Worm (Caenorhabditis elegans): ENCODE results near the gene lys-6.
A peak's percentile ranks its signal among the peaks of the same experiment; 100 is the strongest.

The lys-6 gene

DNA sequence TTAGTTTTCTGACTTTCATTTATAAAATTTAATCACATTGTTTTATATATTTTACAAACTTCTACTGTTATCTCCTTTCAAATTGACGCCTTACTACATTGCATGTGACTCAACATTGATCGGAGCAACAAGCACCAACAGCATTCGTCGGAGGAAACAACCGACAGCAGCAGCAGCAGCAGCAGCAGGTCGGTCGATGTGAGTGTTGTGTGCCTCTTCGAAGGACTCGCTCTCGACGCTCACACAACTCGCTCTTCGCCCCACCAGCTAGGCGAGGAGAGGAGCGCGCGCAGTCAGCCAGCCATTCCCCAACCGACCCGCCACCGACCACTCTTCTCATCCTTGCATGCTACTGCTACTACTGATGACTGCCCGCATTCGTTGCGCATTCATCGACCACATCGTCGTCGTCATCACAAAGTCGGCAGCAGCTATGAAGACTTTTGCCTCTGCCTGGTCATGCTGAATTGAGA lies 43.8 kb downstream of the lys-6 start, which contains the start of gene F12F6.1:
TSS of gene F12F6.1 (plus strand) at position 51 of the 473 bp plus-strand sequence.
- TF ChIP-seq hmg-4 (GFP tag; optimal IDR thresholded peaks at IDR 0.05) (peak; percentile 81), scrt-1 (GFP tag; IDR thresholded peaks at IDR 0.05) (no peak), hmbx-1 (tag; optimal IDR thresholded peaks at IDR 0.05) (no peak), ets-7 (tag; optimal IDR thresholded peaks at IDR 0.05) (no peak), sea-1 (GFP tag; conservative IDR thresholded peaks at IDR 0.05) (0 out of 2 replicates have a peak, but pooled peaks have one; percentile 46), B0310.2 (tag; optimal IDR thresholded peaks at IDR 0.05) (no peak), flt-1 (GFP tag; IDR thresholded peaks at IDR 0.05) (no peak), aly-1 (tag; optimal IDR thresholded peaks at IDR 0.05) (no peak), pes-1 (GFP tag; IDR thresholded peaks at IDR 0.05) (no peak), ama-1 (optimal IDR thresholded peaks at IDR 0.05) (no peak), ceh-13 (GFP tag; optimal IDR thresholded peaks at IDR 0.05) (no peak), ceh-36 (tag; optimal IDR thresholded peaks at IDR 0.05) (no peak), tbx-11 (GFP tag; IDR thresholded peaks at IDR 0.05) (no peak), hnd-1 (tag; optimal IDR thresholded peaks at IDR 0.05) (no peak)

DNA sequence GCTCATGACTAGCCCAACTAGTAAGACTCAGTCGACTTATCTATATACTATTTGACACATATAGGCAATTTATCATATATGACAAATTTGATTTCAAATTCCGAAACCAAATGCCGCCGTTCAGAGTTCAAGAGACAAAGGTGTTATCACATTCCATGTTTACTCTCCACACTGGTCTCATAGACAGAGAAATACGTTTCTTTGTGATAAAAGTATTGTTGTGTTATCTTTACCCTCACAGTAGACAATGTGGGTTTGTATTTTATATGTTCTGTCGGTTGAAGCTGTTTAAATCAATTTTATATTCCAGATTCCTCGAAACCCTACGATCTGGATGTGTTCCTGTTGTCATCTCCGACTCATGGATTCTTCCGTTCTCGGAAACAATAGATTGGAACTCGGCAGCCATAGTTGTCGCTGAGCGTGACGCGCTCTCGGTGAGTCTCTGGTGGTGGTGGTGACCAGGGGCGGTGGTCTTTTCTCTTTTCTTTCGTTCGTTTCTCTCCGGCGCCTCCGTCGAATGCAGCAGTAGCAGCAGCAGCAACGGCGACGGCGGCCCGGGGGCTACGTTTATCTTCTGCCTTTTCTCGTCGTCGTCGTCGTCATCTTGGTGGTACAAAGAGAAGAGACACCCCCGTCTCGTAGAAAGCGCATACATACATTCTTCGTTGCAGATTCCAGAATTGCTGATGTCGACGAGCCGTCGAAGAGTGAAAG lies 45.1 kb downstream of the lys-6 start:
- TF ChIP-seq pes-1 (GFP tag; IDR thresholded peaks at IDR 0.05) (peak; percentile 22; the same call in 1 of the 2 replicates), scrt-1 (GFP tag; IDR thresholded peaks at IDR 0.05) (no peak), hmg-4 (GFP tag; optimal IDR thresholded peaks at IDR 0.05) (peak; percentile 16), hmbx-1 (tag; optimal IDR thresholded peaks at IDR 0.05) (no peak), aly-1 (tag; optimal IDR thresholded peaks at IDR 0.05) (no peak), tra-4 (tag; optimal IDR thresholded peaks at IDR 0.05) (no peak), ama-1 (optimal IDR thresholded peaks at IDR 0.05) (no peak), hnd-1 (tag; optimal IDR thresholded peaks at IDR 0.05) (no peak), F13C5.2 (tag; optimal IDR thresholded peaks at IDR 0.05) (no peak)

DNA sequence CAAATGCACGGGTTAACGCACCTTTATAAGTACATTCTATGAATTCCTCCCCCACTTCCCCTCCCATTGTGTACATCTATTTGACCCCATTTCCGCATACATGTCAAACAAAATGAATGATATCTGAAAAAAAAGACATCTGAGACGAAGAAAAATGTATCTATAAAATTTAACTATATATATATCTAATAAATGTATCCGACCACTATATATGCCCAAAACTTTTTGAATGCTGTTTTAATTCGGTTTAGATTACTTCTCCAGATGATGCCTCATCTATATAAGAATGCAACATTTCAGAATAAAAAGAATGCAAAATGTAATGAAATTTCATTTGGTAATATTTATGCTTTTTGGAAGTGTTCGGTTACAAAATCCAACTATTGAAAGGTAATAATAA lies 49.3 kb downstream of the lys-6 start, which contains the start of gene rib-1:
TSS of gene rib-1 (plus strand) at position 301 of the 400 bp plus-strand sequence.
- no peak for TF ChIP-seq hmbx-1 (tag; optimal IDR thresholded peaks at IDR 0.05)
- no peak for TF ChIP-seq ama-1 (optimal IDR thresholded peaks at IDR 0.05)
- TF ChIP-seq B0310.2 (tag; optimal IDR thresholded peaks at IDR 0.05) = no peak
- TF ChIP-seq ceh-13 (GFP tag; optimal IDR thresholded peaks at IDR 0.05) = no peak
- TF ChIP-seq sea-1 (GFP tag; conservative IDR thresholded peaks at IDR 0.05) = no peak
- no peak for TF ChIP-seq flt-1 (GFP tag; IDR thresholded peaks at IDR 0.05)
- no peak for TF ChIP-seq tra-4 (tag; optimal IDR thresholded peaks at IDR 0.05)
- TF ChIP-seq ceh-36 (tag; optimal IDR thresholded peaks at IDR 0.05) = no peak
- TF ChIP-seq ets-7 (tag; optimal IDR thresholded peaks at IDR 0.05) = no peak
- TF ChIP-seq aly-1 (tag; optimal IDR thresholded peaks at IDR 0.05) = no peak
- no peak for TF ChIP-seq hnd-1 (tag; optimal IDR thresholded peaks at IDR 0.05)
- TF ChIP-seq tbx-11 (GFP tag; IDR thresholded peaks at IDR 0.05) = no peak
